Worm (Caenorhabditis elegans): Measurements from ENCODE around the gene lipl-8.

- TF ChIP-seq spr-3 (GFP tag; optimal IDR thresholded peaks at IDR 0.05) (no peak), ama-1 (optimal IDR thresholded peaks at IDR 0.05) (no peak), ceh-20 (GFP tag; IDR thresholded peaks at IDR 0.05) (no peak), unc-62 (GFP tag; optimal IDR thresholded peaks at IDR 0.05 in 1 of 2) (no peak), unc-62 (tag; optimal IDR thresholded peaks at IDR 0.05) (no peak), ces-1 (GFP tag; optimal IDR thresholded peaks at IDR 0.05) (no peak), nhr-6 (tag; optimal IDR thresholded peaks at IDR 0.05) (no peak), egl-27 (tag; optimal IDR thresholded peaks at IDR 0.05) (no peak), mdl-1 (tag; optimal IDR thresholded peaks at IDR 0.05) (no peak), skn-1 (tag; optimal IDR thresholded peaks at IDR 0.05) (no peak), dpl-1 (GFP tag; optimal IDR thresholded peaks at IDR 0.05) (no peak), nhr-237 (tag; optimal IDR thresholded peaks at IDR 0.05) (no peak), fos-1 (tag; optimal IDR thresholded peaks at IDR 0.05) (no peak), F10B5.3 (tag; optimal IDR thresholded peaks at IDR 0.05) (no peak)
These were observed 23.1 kb downstream of the lipl-8 start for ce11 chrV:14725409-14725808.

All from whole organism, L4 larva.